Worm (Caenorhabditis elegans): ENCODE measurements around the gene tbx-37.

- TF ChIP-seq W03F9.2 (tag; optimal IDR thresholded peaks at IDR 0.05) (no peak), him-1 (tag; optimal IDR thresholded peaks at IDR 0.05) (no peak), dao-5 (tag; optimal IDR thresholded peaks at IDR 0.05) (no peak)
These were observed 29.6 kb downstream of the tbx-37 start for ce11 chrIII:11197327-11197726.

Data from whole organism, L4/young adult.